Worm (Caenorhabditis elegans) whole organism, L4 larva: ENCODE data around the gene F48G7.5.

ENCODE experiments used
- F49E8.2 ChIP-seq: sonication (generic microtip); optimal IDR thresholded peaks from 2 replicates; lab custom pipeline; 2016; ENCODE audit warnings: missing compliant biosample characterization, mild to moderate bottlenecking, missing genetic modification characterization, borderline replicate concordance
- T20F7.1 ChIP-seq: fragments of 200-800 bp; sonication (Bioruptor generic); optimal IDR thresholded peaks from 2 replicates; lab custom pipeline; 2018; ENCODE audit warnings: mild to moderate bottlenecking, missing genetic modification characterization, missing compliant biosample characterization
- ceh-82 ChIP-seq: sonication (generic microtip); optimal IDR thresholded peaks from 2 replicates; lab custom pipeline; 2017; ENCODE audit warnings: missing biosample characterization, missing genetic modification characterization
- cey-2 ChIP-seq: sonication (generic microtip); optimal IDR thresholded peaks from 3 replicates; lab custom pipeline; 2017; ENCODE audit warnings: missing genetic modification characterization, mild to moderate bottlenecking, missing compliant biosample characterization, antibody characterized with exemption, borderline replicate concordance; ENCODE audit not compliant: insufficient read depth
- ctbp-1 ChIP-seq: fragments of 200-800 bp; sonication (Bioruptor generic); IDR thresholded peaks from 2 replicates; pipeline ENCODE4 v1.3.6; 2022; ENCODE audit warnings: missing genetic modification reagents, missing genetic modification characterization, missing compliant biosample characterization
- dmd-6 ChIP-seq: fragments of 200-800 bp; sonication (Bioruptor generic); IDR thresholded peaks from 2 replicates; pipeline ENCODE4 v1.3.6; 2022; ENCODE audit warnings: missing genetic modification reagents, missing genetic modification characterization, missing compliant biosample characterization
- dpl-1 ChIP-seq: fragments of 150-350 bp; optimal IDR thresholded peaks from 2 replicates; lab custom pipeline; 2014; ENCODE audit warnings: missing biosample characterization, missing genetic modification reagents, missing genetic modification characterization
- duxl-1 ChIP-seq: sonication (generic microtip); optimal IDR thresholded peaks from 2 replicates; lab custom pipeline; 2016; ENCODE audit warnings: mild to moderate bottlenecking, missing genetic modification characterization, moderate library complexity, missing compliant biosample characterization; ENCODE audit not compliant: poor library complexity
- dve-1 ChIP-seq: sonication (generic microtip); optimal IDR thresholded peaks from 2 replicates; lab custom pipeline; 2017; ENCODE audit warnings: antibody characterized with exemption, mild to moderate bottlenecking, missing genetic modification characterization, missing compliant biosample characterization; ENCODE audit not compliant: insufficient read depth
- gei-8 ChIP-seq: fragments of 200-800 bp; sonication (Bioruptor generic); optimal IDR thresholded peaks from 2 replicates; lab custom pipeline; 2018; ENCODE audit warnings: mild to moderate bottlenecking, missing genetic modification characterization, missing compliant biosample characterization
- hlh-30 ChIP-seq: sonication (generic microtip); optimal IDR thresholded peaks from 2 replicates; lab custom pipeline; 2017; ENCODE audit warnings: antibody characterized with exemption, mild to moderate bottlenecking, missing genetic modification characterization, missing compliant biosample characterization; ENCODE audit not compliant: insufficient read depth
- hmg-1.1 ChIP-seq: fragments of 200-800 bp; sonication (Bioruptor generic); IDR thresholded peaks from 2 replicates; pipeline ENCODE4 v1.3.6; 2022; ENCODE audit warnings: missing genetic modification reagents, missing genetic modification characterization, missing compliant biosample characterization
- lin-15B ChIP-seq: fragments of 150-350 bp; sonication (generic microtip); optimal IDR thresholded peaks from 3 replicates; lab custom pipeline; 2014; ENCODE audit warnings: missing biosample characterization, missing genetic modification characterization
- mdl-1 ChIP-seq, 2 experiments: fragments of 150-350 bp in 1 of 2; sonication (generic microtip) in 1 of 2; optimal IDR thresholded peaks; 2 replicates each; lab custom pipeline; 2014 to 2017; ENCODE audit warnings: missing biosample characterization in 2 of 2, missing genetic modification characterization in 2 of 2
- mdt-29 ChIP-seq: fragments of 200-800 bp; sonication (Bioruptor generic); IDR thresholded peaks from 2 replicates; pipeline ENCODE4 v1.3.6; 2022; ENCODE audit warnings: missing genetic modification reagents, missing genetic modification characterization, missing compliant biosample characterization
- mep-1 ChIP-seq: fragments of 150-350 bp; sonication (generic microtip); optimal IDR thresholded peaks from 3 replicates; lab custom pipeline; 2014; ENCODE audit warnings: missing biosample characterization, missing genetic modification characterization
- mes-2 ChIP-seq: sonication (generic microtip); optimal IDR thresholded peaks from 2 replicates; lab custom pipeline; 2016; ENCODE audit warnings: missing genotype, mild to moderate bottlenecking, missing genetic modification characterization, missing compliant biosample characterization; ENCODE audit not compliant: poor library complexity, severe bottlenecking
- mxl-2 ChIP-seq: fragments of 200-800 bp; sonication (Bioruptor generic); conservative IDR thresholded peaks from 2 replicates; pipeline ENCODE4 v1.3.6; 2022; ENCODE audit warnings: missing genetic modification reagents, missing genetic modification characterization, missing compliant biosample characterization
- nhr-10 ChIP-seq: fragments of 150-350 bp; optimal IDR thresholded peaks from 2 replicates; lab custom pipeline; 2014; ENCODE audit warnings: missing biosample characterization, missing genetic modification characterization
- nhr-111 ChIP-seq: fragments of 200-800 bp; sonication (Bioruptor generic); optimal IDR thresholded peaks from 2 replicates; lab custom pipeline; 2018; ENCODE audit warnings: mild to moderate bottlenecking, missing genetic modification characterization, missing compliant biosample characterization
- nhr-28 ChIP-seq: fragments of 150-350 bp; optimal IDR thresholded peaks from 2 replicates; lab custom pipeline; 2014; ENCODE audit warnings: missing biosample characterization, missing genetic modification characterization
- pha-4 ChIP-seq, 2 experiments: fragments of 150-350 bp in 1 of 2; fragments of 200-800 bp in 1 of 2; sonication (Bioruptor generic) in 1 of 2; IDR thresholded peaks in 1 of 2; optimal IDR thresholded peaks in 1 of 2; 2 replicates each; pipeline versions ENCODE4 v1.3.6 to Lab custom; 2014 to 2022; ENCODE audit warnings: missing genetic modification characterization in 2 of 2, missing genetic modification reagents in 2 of 2, missing biosample characterization in 1 of 2, missing compliant biosample characterization in 1 of 2
- rbr-2 ChIP-seq: sonication (generic microtip); optimal IDR thresholded peaks from 2 replicates; lab custom pipeline; 2016; ENCODE audit warnings: missing genotype, missing genetic modification characterization, missing compliant biosample characterization
- saeg-2 ChIP-seq: fragments of 200-800 bp; sonication (Bioruptor generic); IDR thresholded peaks from 2 replicates; pipeline ENCODE4 v1.3.6; 2022; ENCODE audit warnings: missing genetic modification reagents, missing genetic modification characterization, missing compliant biosample characterization
- spr-3 ChIP-seq: fragments of 200-800 bp; sonication (Bioruptor generic); optimal IDR thresholded peaks from 2 replicates; lab custom pipeline; 2018; ENCODE audit warnings: mild to moderate bottlenecking, missing genetic modification characterization, missing compliant biosample characterization
- tag-97 ChIP-seq: fragments of 200-800 bp; sonication (Bioruptor generic); IDR thresholded peaks from 2 replicates; pipeline ENCODE4 v1.3.6; 2022; ENCODE audit warnings: missing genetic modification characterization, missing compliant biosample characterization
- unc-130 ChIP-seq: sonication (generic microtip); optimal IDR thresholded peaks from 2 replicates; lab custom pipeline; 2016; ENCODE audit warnings: missing genetic modification reagents, missing genetic modification characterization, missing compliant biosample characterization
- unc-39 ChIP-seq: sonication (generic microtip); optimal IDR thresholded peaks from 2 replicates; lab custom pipeline; 2017; ENCODE audit warnings: missing biosample characterization, missing genetic modification characterization
- unc-62 ChIP-seq, 3 experiments: fragments of 150-350 bp in 1 of 3; sonication (generic microtip); optimal IDR thresholded peaks in 2 of 3; peaks in 1 of 3; 1 replicate in 1 of 3; 2 replicates in 2 of 3; lab custom pipeline; 2014 to 2017; ENCODE audit warnings: missing biosample characterization in 3 of 3, missing genetic modification characterization in 3 of 3, missing genetic modification reagents in 3 of 3, missing genotype in 1 of 3
- vab-7 ChIP-seq: fragments of 200-800 bp; sonication (Bioruptor generic); IDR thresholded peaks from 2 replicates; pipeline ENCODE4 v1.3.6; 2022; ENCODE audit warnings: missing genetic modification reagents, missing genetic modification characterization, missing compliant biosample characterization
- zag-1 ChIP-seq: fragments of 150-350 bp; optimal IDR thresholded peaks from 2 replicates; lab custom pipeline; 2014; ENCODE audit warnings: missing biosample characterization, missing genetic modification characterization
- zfp-2 ChIP-seq: sonication (generic microtip); optimal IDR thresholded peaks from 2 replicates; lab custom pipeline; 2016; ENCODE audit warnings: mild to moderate bottlenecking, missing genetic modification characterization, missing compliant biosample characterization

F48G7.5 gene

DNA sequence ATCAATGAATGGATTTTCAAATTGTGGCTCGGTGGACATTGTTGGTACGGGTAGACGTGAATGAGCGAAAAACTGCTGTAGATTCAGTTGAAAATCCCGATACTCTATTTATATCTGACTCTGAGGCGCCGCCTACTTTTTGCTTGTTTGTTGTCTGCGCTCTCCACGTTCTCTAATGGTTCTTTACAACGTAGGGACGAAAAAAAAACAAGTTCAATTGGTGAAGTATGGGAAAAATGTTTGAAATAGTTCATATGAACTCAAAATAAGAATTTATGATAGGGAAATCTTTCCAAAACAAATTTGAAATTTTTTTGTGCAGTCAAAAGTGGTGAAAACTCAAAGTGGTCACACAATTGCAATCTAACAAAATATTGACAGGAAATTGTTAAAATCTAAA, 12.1 kb upstream of the F48G7.5 start, which contains the start of gene F48G7.10 (continued):
- TF ChIP-seq unc-62 (GFP tag; optimal IDR thresholded peaks at IDR 0.05 in 1 of 2; lab: Kevin White, UChicago) (no peak), unc-62 (tag; optimal IDR thresholded peaks at IDR 0.05; lab: Kevin White, UChicago) (no peak), mdt-29 (GFP tag; lab: Robert Waterston, UW) (no peak), F49E8.2 (tag; lab: Kevin White, UChicago) (no peak), mxl-2 (GFP tag; lab: Robert Waterston, UW) (no peak)

DNA sequence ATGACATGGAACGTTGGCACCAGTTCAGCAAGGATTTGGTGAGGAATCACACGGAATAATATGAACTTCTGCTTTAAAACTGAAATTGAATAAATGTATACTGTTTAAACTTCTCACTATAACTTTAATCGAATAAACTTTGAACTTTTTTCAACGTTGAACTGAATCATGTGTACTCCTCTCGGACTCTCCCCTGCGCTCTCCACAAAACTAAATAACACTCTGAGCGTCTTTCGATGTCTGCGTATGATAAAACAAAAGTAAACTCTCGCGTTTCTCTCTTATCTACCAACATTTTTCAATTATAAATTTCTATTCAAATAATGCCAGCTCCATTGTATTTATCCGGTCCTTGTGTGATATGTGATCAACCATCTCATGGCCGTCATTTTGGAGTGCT, 9.1 kb upstream of the F48G7.5 start:
- TF ChIP-seq dve-1, result peak; percentile 38
- no peak for TF ChIP-seq rbr-2 (tag; lab: Kevin White, UChicago)
- TF ChIP-seq nhr-28 (tag; lab: Kevin White, UChicago), result peak; percentile 48
- TF ChIP-seq cey-2 (tag; lab: Kevin White, UChicago), result no peak
- TF ChIP-seq mes-2 (tag; lab: Kevin White, UChicago), result peak; percentile 27
- TF ChIP-seq hlh-30 (tag; lab: Kevin White, UChicago), result peak; percentile 10
- 0 out of 2 replicates have a peak, but pooled peaks have one; percentile 18 for TF ChIP-seq dmd-6

- TF ChIP-seq nhr-10 (tag; lab: Kevin White, UChicago) (no peak), T20F7.1 (GFP tag; lab: Kevin White, UChicago) (no peak), hmg-1.1 (no peak), ctbp-1 (GFP tag; lab: Robert Waterston, UW) (no peak), tag-97 (no peak), zfp-2 (tag; lab: Kevin White, UChicago) (no peak), unc-62 (GFP tag; optimal IDR thresholded peaks at IDR 0.05 in 1 of 2; lab: Kevin White, UChicago) (no peak), unc-62 (tag; optimal IDR thresholded peaks at IDR 0.05; lab: Kevin White, UChicago) (no peak), vab-7 (no peak), mdl-1 (tag; optimal IDR thresholded peaks at IDR 0.05; lab: Kevin White, UChicago) (no peak), mdt-29 (GFP tag; lab: Robert Waterston, UW) (no peak), saeg-2 (GFP tag; lab: Robert Waterston, UW) (no peak), F49E8.2 (tag; lab: Kevin White, UChicago) (no peak), zag-1 (tag; lab: Kevin White, UChicago) (no peak), duxl-1 (tag; lab: Kevin White, UChicago) (no peak), nhr-111 (GFP tag; lab: Kevin White, UChicago) (no peak), hlh-30 (tag; lab: Kevin White, UChicago) (no peak), nhr-28 (tag; lab: Kevin White, UChicago) (no peak), dpl-1 (GFP tag; lab: Kevin White, UChicago) (no peak), unc-130 (GFP tag; lab: Kevin White, UChicago) (no peak), pha-4 (GFP tag; IDR thresholded peaks at IDR 0.05; lab: Robert Waterston, UW) (no peak), pha-4 (tag; optimal IDR thresholded peaks at IDR 0.05; lab: Kevin White, UChicago) (no peak)
- TF ChIP-seq, all 104 proteins: peak for 0
These were observed 5.8 kb upstream of the F48G7.5 start, which contains the start of gene F48G7.9 for ce11 chrV:628527-628926. Gene F48G7.9, minus strand, starts transcription at chrV:628627.

- no peak for TF ChIP-seq mep-1
- no peak for TF ChIP-seq gei-8 (GFP tag; lab: Kevin White, UChicago)
- no peak for TF ChIP-seq mdl-1 (tag; optimal IDR thresholded peaks at IDR 0.05; lab: Kevin White, UChicago)
- TF ChIP-seq spr-3 (GFP tag; lab: Kevin White, UChicago), result no peak
- no peak for TF ChIP-seq lin-15B
- no peak for TF ChIP-seq saeg-2 (GFP tag; lab: Robert Waterston, UW)
- TF ChIP-seq ceh-82 (tag; lab: Kevin White, UChicago), result no peak
- TF ChIP-seq unc-39 (tag; lab: Kevin White, UChicago), result no peak
These were observed 4.8 kb upstream of the F48G7.5 start, which contains the start of gene F48G7.8 for ce11 chrV:627585-627984. Gene F48G7.8, minus strand, starts transcription at chrV:627685.
